Worm (Caenorhabditis elegans) whole organism, mixed stage, embryonic: Measurements from ENCODE around the gene math-22.

Experiments
- blmp-1 ChIP-seq: fragments of 150-350 bp; optimal IDR thresholded peaks from 2 replicates; lab custom pipeline; 2014; ENCODE audit warnings: missing biosample characterization, missing genetic modification characterization
- ces-1 ChIP-seq: fragments of 150-350 bp; optimal IDR thresholded peaks from 2 replicates; lab custom pipeline; 2014; ENCODE audit warnings: missing biosample characterization, missing genetic modification reagents, missing genetic modification characterization
- elt-1 ChIP-seq: sonication (generic microtip); optimal IDR thresholded peaks from 2 replicates; lab custom pipeline; 2017; ENCODE audit warnings: missing genetic modification characterization, mild to moderate bottlenecking, missing compliant biosample characterization, antibody characterized with exemption, moderate library complexity, borderline replicate concordance; ENCODE audit not compliant: insufficient read depth
- elt-3 ChIP-seq: fragments of 150-350 bp; optimal IDR thresholded peaks from 2 replicates; lab custom pipeline; 2014; ENCODE audit warnings: missing biosample characterization, missing genetic modification characterization
- hlh-1 ChIP-seq: fragments of 150-350 bp; optimal IDR thresholded peaks from 2 replicates; lab custom pipeline; 2014; ENCODE audit warnings: missing biosample characterization, missing genetic modification reagents, missing genetic modification characterization
- mep-1 ChIP-seq: fragments of 150-350 bp; optimal IDR thresholded peaks from 2 replicates; lab custom pipeline; 2017; ENCODE audit warnings: missing biosample characterization, missing genetic modification reagents, missing genetic modification characterization, inconsistent platforms
- nhr-28 ChIP-seq: fragments of 150-350 bp; optimal IDR thresholded peaks from 2 replicates; lab custom pipeline; 2014; ENCODE audit warnings: missing biosample characterization, missing genetic modification characterization
- pha-4 ChIP-seq: fragments of 150-350 bp; optimal IDR thresholded peaks from 2 replicates; lab custom pipeline; 2018; ENCODE audit warnings: missing biosample characterization, missing genetic modification reagents, missing genetic modification characterization
- sptf-1 ChIP-seq: sonication (generic microtip); optimal IDR thresholded peaks from 2 replicates; lab custom pipeline; 2017; ENCODE audit warnings: mild to moderate bottlenecking, missing genetic modification characterization, moderate library complexity, missing compliant biosample characterization
- zip-8 ChIP-seq: fragments of 150-350 bp; optimal IDR thresholded peaks from 2 replicates; lab custom pipeline; 2014; ENCODE audit warnings: missing biosample characterization, missing genetic modification characterization
- ztf-11 ChIP-seq: fragments of 150-350 bp; optimal IDR thresholded peaks from 2 replicates; lab custom pipeline; 2014; ENCODE audit warnings: missing biosample characterization, missing genetic modification characterization

- TF ChIP-seq elt-3 (tag; lab: Kevin White, UChicago), result no peak
- TF ChIP-seq ces-1 (GFP tag; lab: Kevin White, UChicago), result no peak
- no peak for TF ChIP-seq zip-8 (tag; lab: Kevin White, UChicago)
- TF ChIP-seq blmp-1, result no peak
- TF ChIP-seq ztf-11, result no peak
- TF ChIP-seq nhr-28 (tag; lab: Kevin White, UChicago), result no peak
- no peak for TF ChIP-seq hlh-1 (tag; lab: Kevin White, UChicago)
- no peak for TF ChIP-seq pha-4 (tag; lab: Kevin White, UChicago)
- no peak for TF ChIP-seq mep-1 (tag; lab: Kevin White, UChicago)
- no peak for TF ChIP-seq elt-1 (tag; lab: Kevin White, UChicago)
- no peak for TF ChIP-seq sptf-1 (tag; lab: Kevin White, UChicago)
These were observed 26.5 kb upstream of the math-22 start, which contains the start of gene math-16 for ce11 chrII:1878663-1879062.
